Fruit fly (Drosophila melanogaster): ENCODE results near the gene MTA1-like.

The MTA1-like gene

DNA sequence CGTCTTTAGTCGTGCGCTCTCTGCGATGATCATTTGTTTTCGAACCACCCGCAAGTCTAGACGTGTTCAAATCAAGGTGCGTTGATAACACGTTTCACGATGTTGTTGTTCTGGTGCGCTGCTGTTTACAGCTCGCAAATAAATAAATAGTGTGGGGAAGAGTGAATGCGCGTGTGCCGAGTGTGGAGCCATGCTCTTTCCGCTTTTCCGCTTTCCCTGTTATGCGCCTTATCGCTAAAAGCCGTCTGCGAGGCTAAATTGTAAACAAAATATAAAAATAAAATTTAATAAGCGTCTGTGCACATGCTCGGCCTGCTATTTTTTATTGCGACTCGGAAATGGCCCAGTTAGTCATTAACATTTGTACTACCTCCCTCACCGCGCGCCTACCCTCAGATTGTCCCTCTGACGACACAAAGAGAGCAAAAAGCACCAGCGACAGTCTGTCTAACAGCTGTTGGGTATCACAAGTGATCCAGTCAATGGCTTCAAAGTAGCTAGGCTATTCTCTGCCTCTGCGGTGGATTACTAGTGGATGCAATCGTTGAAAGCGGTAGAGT, 24.2 kb upstream of the MTA1-like start (continued):
- TF ChIP-seq slbo (GFP tag; IDR thresholded peaks at IDR 0.05), result 0 out of 2 replicates have a peak, but pooled peaks have one; percentile 18
- TF ChIP-seq CG14965 (GFP tag; optimal IDR thresholded peaks at IDR 0.05; ENCODE audit: borderline replicate concordance), result peak; percentile 14
- peak; percentile 2 to 70 for TF ChIP-seq insv (GFP tag; optimal IDR thresholded peaks at IDR 0.05)
- TF ChIP-seq Abd-B (GFP tag; optimal IDR thresholded peaks at IDR 0.05), result no peak
- 0 out of 2 replicates have a peak, but pooled peaks have one; percentile 24 for TF ChIP-seq wdn (GFP tag; IDR thresholded peaks at IDR 0.05)
- peak; percentile 96 for TF ChIP-seq fd64A (GFP tag; optimal IDR thresholded peaks at IDR 0.05)
- peak; percentile 80 for TF ChIP-seq B-H2 (GFP tag; optimal IDR thresholded peaks at IDR 0.05)
- no peak for TF ChIP-seq cato (GFP tag; optimal IDR thresholded peaks at IDR 0.05; ENCODE audit: borderline replicate concordance)
- peak; percentile 81 for TF ChIP-seq CG6683 (GFP tag; optimal IDR thresholded peaks at IDR 0.05)
- TF ChIP-seq Blimp-1 (GFP tag; optimal IDR thresholded peaks at IDR 0.05), result peak; percentile 76
- TF ChIP-seq Jarid2 (GFP tag; optimal IDR thresholded peaks at IDR 0.05), result peak; percentile 65
- TF ChIP-seq pum (GFP tag; optimal IDR thresholded peaks at IDR 0.05), result peak; percentile 40
- peak; percentile 45 for TF ChIP-seq CG9876 (GFP tag; optimal IDR thresholded peaks at IDR 0.05)
- peak; percentile 79 for TF ChIP-seq gro (GFP tag; optimal IDR thresholded peaks at IDR 0.05)
- peak; percentile 93 for TF ChIP-seq CG4707 (GFP tag; optimal IDR thresholded peaks at IDR 0.05)
- TF ChIP-seq Trl (optimal IDR thresholded peaks at IDR 0.05), result peak in 1 of 2 experiments; percentile 62
- peak; percentile 74 for TF ChIP-seq Trl (GFP tag; optimal IDR thresholded peaks at IDR 0.05)
- TF ChIP-seq Taf1 (GFP tag; IDR thresholded peaks at IDR 0.05), result 0 out of 2 replicates have a peak, but pooled peaks have one; percentile 16
- peak; percentile 73 for TF ChIP-seq CG7271 (tag; optimal IDR thresholded peaks at IDR 0.05)
- TF ChIP-seq Usf (GFP tag; optimal IDR thresholded peaks at IDR 0.05), result peak; percentile 21
- TF ChIP-seq chm (GFP tag; IDR thresholded peaks at IDR 0.05), result peak; percentile 78
- TF ChIP-seq CG2712 (tag; optimal IDR thresholded peaks at IDR 0.05), result peak; percentile 66
- peak; percentile 96 for TF ChIP-seq wek (GFP tag; optimal IDR thresholded peaks at IDR 0.05)
- TF ChIP-seq nmo (GFP tag; optimal IDR thresholded peaks at IDR 0.05), result no peak
- TF ChIP-seq bigmax (GFP tag; optimal IDR thresholded peaks at IDR 0.05), result peak; percentile 70
- peak; percentile 80; the same call in 1 of the 3 replicates for TF ChIP-seq CG34422 (GFP tag; IDR thresholded peaks at IDR 0.05)
- TF ChIP-seq Doc3 (GFP tag; IDR thresholded peaks at IDR 0.05; ENCODE audit: partially characterized antibody), result no peak
- TF ChIP-seq abd-A (tag; optimal IDR thresholded peaks at IDR 0.05), result no peak
- TF ChIP-seq CG10565 (GFP tag; optimal IDR thresholded peaks at IDR 0.05), result no peak
- TF ChIP-seq seq (GFP tag; IDR thresholded peaks at IDR 0.05), result peak; percentile 48; the same call in 1 of the 2 replicates
- no peak for TF ChIP-seq Gug (GFP tag; IDR thresholded peaks at IDR 0.05)
- peak; percentile 55 for TF ChIP-seq CG3065 (GFP tag; optimal IDR thresholded peaks at IDR 0.05)
- TF ChIP-seq CG17829 (tag; optimal IDR thresholded peaks at IDR 0.05), result peak; percentile 62
- peak; percentile 77 for TF ChIP-seq pros (GFP tag; optimal IDR thresholded peaks at IDR 0.05)
- no peak for TF ChIP-seq CG42726 (GFP tag; IDR thresholded peaks at IDR 0.05; ENCODE audit: partially characterized antibody)
- TF ChIP-seq CG4424 (GFP tag; optimal IDR thresholded peaks at IDR 0.05), result peak; percentile 42
- TF ChIP-seq CG4820 (GFP tag; optimal IDR thresholded peaks at IDR 0.05), result peak; percentile 22
- peak; percentile 82 for TF ChIP-seq CG8924 (tag; optimal IDR thresholded peaks at IDR 0.05)
- peak; percentile 98 for TF ChIP-seq HLHmδ (GFP tag; optimal IDR thresholded peaks at IDR 0.05)
- TF ChIP-seq ken (GFP tag; IDR thresholded peaks at IDR 0.05), result 0 out of 3 replicates have a peak, but pooled peaks have one; percentile 49
- peak; percentile 39 for TF ChIP-seq CG13775 (GFP tag; optimal IDR thresholded peaks at IDR 0.05)
- TF ChIP-seq kay (GFP tag; optimal IDR thresholded peaks at IDR 0.05), result peak; percentile 52
- no peak for TF ChIP-seq sim (GFP tag; IDR thresholded peaks at IDR 0.05)
- TF ChIP-seq luna (GFP tag; optimal IDR thresholded peaks at IDR 0.05), result peak; percentile 0
- no peak for TF ChIP-seq hth (optimal IDR thresholded peaks at IDR 0.05)
- peak; percentile 30 for TF ChIP-seq crc (GFP tag; optimal IDR thresholded peaks at IDR 0.05)
- TF ChIP-seq CG9932 (GFP tag; IDR thresholded peaks at IDR 0.05), result 0 out of 2 replicates have a peak, but pooled peaks have one; percentile 12
- TF ChIP-seq CG2116 (GFP tag; optimal IDR thresholded peaks at IDR 0.05), result peak; percentile 67
- peak; percentile 73 for TF ChIP-seq Xrp1 (GFP tag; IDR thresholded peaks at IDR 0.05)
